Worm (Caenorhabditis elegans) whole organism, late embryonic: ENCODE results near the gene lsm-5.

Experiments
- C38D4.7 ChIP-seq: fragments of 200-800 bp; sonication (Bioruptor generic); optimal IDR thresholded peaks from 2 replicates; lab custom pipeline; 2018; ENCODE audit warnings: mild to moderate bottlenecking, missing genetic modification characterization, moderate library complexity, missing compliant biosample characterization
- F13H6.1 ChIP-seq: sonication (generic microtip); optimal IDR thresholded peaks from 2 replicates; lab custom pipeline; 2016; ENCODE audit warnings: missing genetic modification characterization, missing compliant biosample characterization
- K02D7.2 ChIP-seq: sonication (generic microtip); optimal IDR thresholded peaks from 2 replicates; lab custom pipeline; 2017; ENCODE audit warnings: mild to moderate bottlenecking, missing genetic modification characterization, missing compliant biosample characterization
- Y22D7AL.16 ChIP-seq: sonication (generic microtip); optimal IDR thresholded peaks from 2 replicates; lab custom pipeline; 2016; ENCODE audit warnings: missing genetic modification characterization, missing compliant biosample characterization
- ama-1 ChIP-seq: fragments of 150-350 bp; optimal IDR thresholded peaks from 2 replicates; lab custom pipeline; 2014
- ceh-14 ChIP-seq: sonication (generic microtip); optimal IDR thresholded peaks from 2 replicates; lab custom pipeline; 2016; ENCODE audit warnings: missing genotype, missing genetic modification characterization, missing compliant biosample characterization
- ceh-18 ChIP-seq: sonication (generic microtip); optimal IDR thresholded peaks from 2 replicates; lab custom pipeline; 2016; ENCODE audit warnings: missing genetic modification characterization, missing compliant biosample characterization
- ceh-2 ChIP-seq: sonication (generic microtip); optimal IDR thresholded peaks from 2 replicates; lab custom pipeline; 2016; ENCODE audit warnings: missing genotype, missing genetic modification characterization, missing compliant biosample characterization
- ceh-24 ChIP-seq: sonication (generic microtip); optimal IDR thresholded peaks from 2 replicates; lab custom pipeline; 2016; ENCODE audit warnings: mild to moderate bottlenecking, missing genetic modification characterization, missing compliant biosample characterization
- ceh-30 ChIP-seq: fragments of 150-350 bp; optimal IDR thresholded peaks from 2 replicates; lab custom pipeline; 2014; ENCODE audit warnings: missing biosample characterization, missing genetic modification characterization
- ceh-34 ChIP-seq: sonication (generic microtip); optimal IDR thresholded peaks from 2 replicates; lab custom pipeline; 2016; ENCODE audit warnings: mild to moderate bottlenecking, missing genetic modification characterization, missing compliant biosample characterization
- ceh-48 ChIP-seq: sonication (generic microtip); optimal IDR thresholded peaks from 2 replicates; lab custom pipeline; 2016; ENCODE audit warnings: missing genetic modification characterization, inconsistent platforms, missing compliant biosample characterization
- dmd-4 ChIP-seq: sonication (generic microtip); optimal IDR thresholded peaks from 2 replicates; lab custom pipeline; 2016; ENCODE audit warnings: borderline replicate concordance, missing genetic modification characterization, missing compliant biosample characterization
- dve-1 ChIP-seq: sonication (generic microtip); optimal IDR thresholded peaks from 2 replicates; lab custom pipeline; 2017; ENCODE audit warnings: antibody characterized with exemption, mild to moderate bottlenecking, missing genetic modification characterization, missing compliant biosample characterization
- elt-2 ChIP-seq: sonication (generic microtip); optimal IDR thresholded peaks from 2 replicates; lab custom pipeline; 2016; ENCODE audit warnings: missing genetic modification reagents, missing genetic modification characterization, missing compliant biosample characterization
- elt-4 ChIP-seq: sonication (generic microtip); optimal IDR thresholded peaks from 2 replicates; lab custom pipeline; 2016; ENCODE audit warnings: missing genetic modification characterization, missing compliant biosample characterization
- ets-4 ChIP-seq: sonication (generic microtip); optimal IDR thresholded peaks from 2 replicates; lab custom pipeline; 2016; ENCODE audit warnings: missing genetic modification characterization, missing compliant biosample characterization
- fkh-6 ChIP-seq: sonication (generic microtip); optimal IDR thresholded peaks from 2 replicates; lab custom pipeline; 2016; ENCODE audit warnings: missing genetic modification characterization, missing compliant biosample characterization
- gmeb-2 ChIP-seq: sonication (generic microtip); optimal IDR thresholded peaks from 2 replicates; lab custom pipeline; 2016; ENCODE audit warnings: missing genetic modification characterization, inconsistent platforms, missing compliant biosample characterization
- hlh-15 ChIP-seq: sonication (generic microtip); optimal IDR thresholded peaks from 2 replicates; lab custom pipeline; 2016; ENCODE audit warnings: missing genetic modification characterization, missing compliant biosample characterization
- hlh-30 ChIP-seq: sonication (generic microtip); optimal IDR thresholded peaks from 2 replicates; lab custom pipeline; 2017; ENCODE audit warnings: antibody characterized with exemption, missing genetic modification characterization, missing compliant biosample characterization; ENCODE audit not compliant: insufficient read depth
- hlh-8 ChIP-seq: sonication (generic microtip); optimal IDR thresholded peaks from 2 replicates; lab custom pipeline; 2016; ENCODE audit warnings: missing genotype, missing genetic modification characterization, missing compliant biosample characterization
- lin-11 ChIP-seq: fragments of 200-800 bp; sonication (Bioruptor generic); optimal IDR thresholded peaks from 2 replicates; lab custom pipeline; 2018; ENCODE audit warnings: mild to moderate bottlenecking, missing genetic modification characterization, missing compliant biosample characterization
- madf-2 ChIP-seq: sonication (generic microtip); optimal IDR thresholded peaks from 2 replicates; lab custom pipeline; 2017; ENCODE audit warnings: missing genetic modification characterization, missing compliant biosample characterization
- nfya-1 ChIP-seq: sonication (generic microtip); optimal IDR thresholded peaks from 2 replicates; lab custom pipeline; 2017; ENCODE audit warnings: missing genetic modification characterization, mild to moderate bottlenecking, missing compliant biosample characterization, antibody characterized with exemption, moderate library complexity
- nhr-11 ChIP-seq: fragments of 150-350 bp; optimal IDR thresholded peaks from 2 replicates; lab custom pipeline; 2014; ENCODE audit warnings: missing biosample characterization, missing genetic modification characterization
- nhr-232 ChIP-seq: sonication (generic microtip); optimal IDR thresholded peaks from 2 replicates; lab custom pipeline; 2016; ENCODE audit warnings: missing genetic modification characterization, missing compliant biosample characterization
- pat-9 ChIP-seq: fragments of 200-800 bp; sonication (Bioruptor generic); optimal IDR thresholded peaks from 2 replicates; lab custom pipeline; 2018; ENCODE audit warnings: mild to moderate bottlenecking, missing genetic modification characterization, moderate library complexity, missing compliant biosample characterization
- pha-4 ChIP-seq: fragments of 150-350 bp; optimal IDR thresholded peaks from 2 replicates; lab custom pipeline; 2018; ENCODE audit warnings: missing biosample characterization, missing genetic modification reagents, missing genetic modification characterization
- pqm-1 ChIP-seq: sonication (generic microtip); optimal IDR thresholded peaks from 2 replicates; lab custom pipeline; 2016; ENCODE audit warnings: missing genetic modification characterization, missing compliant biosample characterization
- pros-1 ChIP-seq: fragments of 150-350 bp; optimal IDR thresholded peaks from 2 replicates; lab custom pipeline; 2014; ENCODE audit warnings: missing biosample characterization, missing genetic modification reagents, missing genetic modification characterization
- ref-2 ChIP-seq: sonication (generic microtip); optimal IDR thresholded peaks from 2 replicates; lab custom pipeline; 2016; ENCODE audit warnings: missing genetic modification characterization, missing compliant biosample characterization
- sdc-2 ChIP-seq: sonication (generic microtip); optimal IDR thresholded peaks from 2 replicates; lab custom pipeline; 2016; ENCODE audit warnings: missing genotype, missing genetic modification characterization, missing compliant biosample characterization
- sox-4 ChIP-seq: sonication (generic microtip); optimal IDR thresholded peaks from 2 replicates; lab custom pipeline; 2017; ENCODE audit warnings: mild to moderate bottlenecking, missing genetic modification characterization, inconsistent platforms, missing compliant biosample characterization
- syd-9 ChIP-seq: sonication (generic microtip); optimal IDR thresholded peaks from 2 replicates; lab custom pipeline; 2016; ENCODE audit warnings: mild to moderate bottlenecking, missing genetic modification characterization, moderate library complexity, missing compliant biosample characterization
- unc-42 ChIP-seq: sonication (generic microtip); optimal IDR thresholded peaks from 2 replicates; lab custom pipeline; 2016; ENCODE audit warnings: missing genotype, missing genetic modification characterization, missing compliant biosample characterization
- unc-86 ChIP-seq: sonication (generic microtip); optimal IDR thresholded peaks from 2 replicates; lab custom pipeline; 2016; ENCODE audit warnings: missing genetic modification characterization, missing compliant biosample characterization

Gene lsm-5

DNA sequence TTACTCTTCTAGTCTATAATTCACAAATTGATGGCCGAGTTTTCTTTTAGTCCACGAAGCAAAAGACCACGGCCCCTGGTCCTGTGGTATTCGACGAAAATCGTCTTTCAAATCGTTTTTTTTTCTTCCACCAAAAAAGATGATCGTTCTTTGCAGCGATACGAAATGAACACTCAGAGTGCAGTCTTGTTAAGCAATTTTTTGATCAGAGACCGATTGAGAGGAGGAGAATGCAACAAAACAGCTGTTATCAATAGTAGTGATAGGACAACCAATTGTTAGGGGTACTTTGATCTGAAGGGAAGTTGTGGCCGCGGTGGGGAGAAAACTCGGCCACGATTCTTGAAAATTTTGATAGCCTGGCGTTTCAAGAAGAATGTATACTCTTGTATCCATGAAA, 6.2 kb upstream of the lsm-5 start:
- no peak for TF ChIP-seq ceh-14 (tag; lab: Kevin White, UChicago)
- TF ChIP-seq elt-2 (tag; lab: Kevin White, UChicago): peak; percentile 40

DNA sequence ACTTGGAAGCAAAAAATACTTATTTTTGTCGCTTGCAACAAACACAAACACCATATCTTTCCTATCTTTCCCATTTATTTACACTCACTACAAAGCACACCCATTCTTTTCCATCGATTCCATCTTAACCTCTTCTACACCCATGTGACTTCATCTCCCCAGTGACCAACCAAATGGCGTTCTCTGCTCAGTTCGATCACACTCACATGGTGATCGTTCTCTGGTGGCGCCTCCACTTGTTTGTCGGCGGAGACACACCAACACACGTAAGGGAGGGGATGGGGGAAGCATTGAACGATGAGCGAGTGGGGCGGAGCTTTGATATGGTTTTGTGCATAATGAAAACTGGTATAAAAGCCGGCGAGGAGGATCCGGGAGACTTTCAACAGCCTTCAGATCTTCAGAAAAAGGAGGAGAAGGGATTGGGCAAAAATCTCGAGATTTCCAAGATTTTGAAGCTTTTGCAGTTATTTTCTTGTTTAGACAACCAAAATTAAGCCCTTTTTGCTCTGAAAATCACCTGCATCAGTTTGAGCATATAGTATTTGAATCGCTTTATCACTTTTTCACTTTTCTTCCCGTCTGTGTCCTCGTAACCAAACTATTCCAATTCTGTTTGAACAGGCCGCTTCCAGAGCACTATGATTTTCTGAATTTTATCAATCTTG, 3.5 kb upstream of the lsm-5 start:
- no peak for TF ChIP-seq elt-4
- no peak for TF ChIP-seq ceh-2 (tag; lab: Kevin White, UChicago)
- TF ChIP-seq ceh-18 (tag; lab: Kevin White, UChicago): peak; percentile 20
- TF ChIP-seq F13H6.1: no peak
- no peak for TF ChIP-seq ref-2
- TF ChIP-seq ets-4 (tag; lab: Kevin White, UChicago): no peak
- TF ChIP-seq ceh-24 (tag; lab: Kevin White, UChicago): no peak
- TF ChIP-seq ceh-34 (tag; lab: Kevin White, UChicago): no peak
- no peak for TF ChIP-seq ceh-48 (tag; lab: Kevin White, UChicago)
- no peak for TF ChIP-seq nhr-11 (tag; lab: Kevin White, UChicago)
- TF ChIP-seq madf-2 (tag; lab: Kevin White, UChicago): no peak
- peak; percentile 34 for TF ChIP-seq hlh-30
- TF ChIP-seq pqm-1 (tag; lab: Kevin White, UChicago): peak; percentile 15
- TF ChIP-seq nfya-1: no peak
- TF ChIP-seq syd-9: no peak
- TF ChIP-seq ama-1: no peak
- no peak for TF ChIP-seq C38D4.7 (GFP tag; lab: Kevin White, UChicago)
- TF ChIP-seq hlh-8 (tag; lab: Kevin White, UChicago): no peak
- no peak for TF ChIP-seq fkh-6

DNA sequence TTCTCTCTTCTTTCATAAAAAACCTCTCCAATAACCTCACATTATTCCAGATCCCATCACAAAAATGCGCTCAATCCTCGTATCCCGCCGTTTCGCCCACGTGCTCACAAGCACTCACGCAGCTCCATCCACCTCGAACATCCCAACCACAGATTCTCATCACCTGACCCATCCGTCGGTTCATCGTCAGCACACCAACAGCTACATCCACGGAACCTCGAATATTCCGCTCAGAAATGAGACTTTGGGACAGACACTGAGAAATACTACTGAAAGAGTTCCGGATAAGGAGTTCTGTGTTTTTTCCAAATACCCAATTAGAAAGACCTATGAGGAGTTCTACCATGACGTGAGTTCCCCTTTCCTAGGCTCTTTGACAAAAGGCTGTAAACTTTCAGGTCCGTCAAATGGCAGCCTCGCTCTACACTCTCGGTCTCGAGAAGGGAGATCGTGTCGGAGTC, 2.8 kb upstream of the lsm-5 start, which contains the start of gene acs-2:
Gene acs-2, plus strand, starts transcription at position 51 of the 461 bp plus-strand sequence.
- TF ChIP-seq gmeb-2 (tag; lab: Kevin White, UChicago): no peak
- no peak for TF ChIP-seq pros-1 (tag; lab: Kevin White, UChicago)
- no peak for TF ChIP-seq unc-42 (tag; lab: Kevin White, UChicago)
- TF ChIP-seq C38D4.7 (GFP tag; lab: Kevin White, UChicago): no peak
- TF ChIP-seq dmd-4: no peak
- no peak for TF ChIP-seq ceh-24 (tag; lab: Kevin White, UChicago)
- TF ChIP-seq hlh-15 (tag; lab: Kevin White, UChicago): no peak
- TF ChIP-seq madf-2 (tag; lab: Kevin White, UChicago): no peak
- TF ChIP-seq ama-1: no peak
- TF ChIP-seq elt-2 (tag; lab: Kevin White, UChicago): no peak
- TF ChIP-seq pat-9 (tag; lab: Kevin White, UChicago): no peak
- no peak for TF ChIP-seq dve-1
- no peak for TF ChIP-seq sdc-2 (tag; lab: Kevin White, UChicago)
- TF ChIP-seq unc-86 (tag; lab: Kevin White, UChicago): no peak
- no peak for TF ChIP-seq ceh-2 (tag; lab: Kevin White, UChicago)
- no peak for TF ChIP-seq pqm-1 (tag; lab: Kevin White, UChicago)
- no peak for TF ChIP-seq nhr-11 (tag; lab: Kevin White, UChicago)

DNA sequence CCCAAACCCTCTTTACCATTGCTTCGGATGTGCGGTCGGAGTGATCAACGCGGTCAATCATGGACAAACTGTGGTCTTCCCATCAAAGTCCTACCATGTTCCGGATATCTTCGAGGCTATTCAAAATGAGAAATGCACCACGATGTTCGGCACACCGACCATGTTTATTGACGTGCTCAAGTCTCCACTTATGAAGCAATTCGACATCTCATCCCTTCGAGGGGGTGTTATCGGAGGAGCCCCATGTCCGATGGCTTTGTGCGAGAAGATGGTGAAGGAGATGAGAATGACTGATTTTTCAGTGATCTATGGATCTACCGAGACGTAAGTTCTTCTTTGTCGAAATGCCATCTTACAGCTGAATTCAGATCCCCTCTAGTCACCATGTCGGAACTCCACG, 1.8 kb upstream of the lsm-5 start:
- TF ChIP-seq nhr-232 (tag; lab: Kevin White, UChicago) (no peak), pha-4 (tag; lab: Kevin White, UChicago) (no peak), pat-9 (tag; lab: Kevin White, UChicago) (no peak), sox-4 (tag; lab: Kevin White, UChicago) (no peak), ceh-30 (tag; lab: Kevin White, UChicago) (no peak), lin-11 (tag; lab: Kevin White, UChicago) (no peak), Y22D7AL.16 (tag; lab: Kevin White, UChicago) (no peak), K02D7.2 (tag; lab: Kevin White, UChicago) (no peak), dmd-4 (no peak)
